Fruit fly (Drosophila melanogaster) whole organism, embryonic: Measurements from ENCODE around the gene CG5966.
A peak's percentile ranks its signal among the peaks of the same experiment; 100 is the strongest.

Experiments
- Ada2b ChIP-seq: fragments of 200-800 bp; sonication (Bioruptor generic); IDR thresholded peaks from 2 replicates; pipeline ENCODE4 v1.3.6; 2022; ENCODE audit warnings: missing biosample characterization, missing genetic modification characterization
- CG10959 ChIP-seq: fragments of 200-800 bp; sonication (Bioruptor generic); IDR thresholded peaks from 2 replicates; pipeline ENCODE4 v1.3.6; 2022; ENCODE audit warnings: missing biosample characterization, missing genetic modification characterization
- CG12391 ChIP-seq: fragments of 200-800 bp; sonication (Bioruptor generic); optimal IDR thresholded peaks from 3 replicates; lab custom pipeline; 2018; ENCODE audit warnings: missing biosample characterization, mild to moderate bottlenecking, missing genetic modification characterization, moderate library complexity
- CG12659 ChIP-seq: fragments of 200-800 bp; sonication (Bioruptor generic); optimal IDR thresholded peaks from 3 replicates; lab custom pipeline; 2017; ENCODE audit warnings: mild to moderate bottlenecking, missing biosample characterization, missing genetic modification reagents, missing genetic modification characterization
- CG12744 ChIP-seq: fragments of 200-800 bp; sonication (Bioruptor generic); optimal IDR thresholded peaks from 2 replicates; lab custom pipeline; 2016; ENCODE audit warnings: missing biosample characterization, missing genetic modification characterization
- CG13424 ChIP-seq: fragments of 200-800 bp; sonication (Bioruptor generic); optimal IDR thresholded peaks from 2 replicates; lab custom pipeline; 2019; ENCODE audit warnings: missing biosample characterization, mild to moderate bottlenecking, missing genetic modification characterization, moderate library complexity
- CG15601 ChIP-seq: fragments of 200-800 bp; sonication (Bioruptor generic); optimal IDR thresholded peaks from 3 replicates; lab custom pipeline; 2019; ENCODE audit warnings: missing biosample characterization, mild to moderate bottlenecking, missing genetic modification characterization, moderate library complexity
- CG15696 ChIP-seq: fragments of 200-800 bp; sonication (Bioruptor generic); optimal IDR thresholded peaks from 2 replicates; lab custom pipeline; 2019; ENCODE audit warnings: missing biosample characterization, mild to moderate bottlenecking, missing genetic modification characterization, moderate library complexity
- CG17328 ChIP-seq: fragments of 200-800 bp; sonication (Bioruptor generic); IDR thresholded peaks from 2 replicates; pipeline ENCODE4 v1.3.6; 2022; ENCODE audit warnings: missing biosample characterization, missing genetic modification characterization
- CG18011 ChIP-seq: fragments of 200-800 bp; sonication (Bioruptor generic); optimal IDR thresholded peaks from 2 replicates; lab custom pipeline; 2017; ENCODE audit warnings: missing biosample characterization, missing genetic modification characterization, mild to moderate bottlenecking, moderate library complexity, missing genotype
- CG2199 ChIP-seq: fragments of 200-800 bp; sonication (Bioruptor generic); IDR thresholded peaks from 3 replicates; pipeline ENCODE4 v1.3.6; 2022; ENCODE audit warnings: missing biosample characterization, missing genetic modification characterization
- CG2712 ChIP-seq: fragments of 200-800 bp; optimal IDR thresholded peaks from 3 replicates; lab custom pipeline; 2019; ENCODE audit warnings: missing biosample characterization, mild to moderate bottlenecking, missing genetic modification characterization, moderate library complexity
- CG30403 ChIP-seq: fragments of 200-800 bp; sonication (Bioruptor generic); optimal IDR thresholded peaks from 3 replicates; lab custom pipeline; 2016; ENCODE audit warnings: missing biosample characterization, missing genetic modification characterization
- CG3065 ChIP-seq: fragments of 200-800 bp; sonication (Bioruptor generic); optimal IDR thresholded peaks from 2 replicates; lab custom pipeline; 2016; ENCODE audit warnings: missing biosample characterization, missing genetic modification characterization
- CG4404 ChIP-seq: fragments of 200-800 bp; sonication (Bioruptor generic); IDR thresholded peaks from 2 replicates; pipeline ENCODE4 v1.3.6; 2022; ENCODE audit warnings: missing biosample characterization, missing genetic modification characterization
- CG6689 ChIP-seq: fragments of 200-800 bp; sonication (Bioruptor generic); IDR thresholded peaks from 2 replicates; pipeline ENCODE4 v1.3.6; 2022; ENCODE audit warnings: missing biosample characterization, missing genetic modification characterization
- CG8388 ChIP-seq: fragments of 200-800 bp; sonication (Bioruptor generic); optimal IDR thresholded peaks from 2 replicates; lab custom pipeline; 2019; ENCODE audit warnings: missing biosample characterization, mild to moderate bottlenecking, missing genetic modification characterization, moderate library complexity
- CG8924 ChIP-seq: fragments of 200-800 bp; optimal IDR thresholded peaks from 3 replicates; lab custom pipeline; 2019; ENCODE audit warnings: missing biosample characterization, mild to moderate bottlenecking, missing genetic modification characterization, moderate library complexity
- CG9727 ChIP-seq: fragments of 200-800 bp; sonication (Bioruptor generic); optimal IDR thresholded peaks from 3 replicates; lab custom pipeline; 2017; ENCODE audit warnings: missing biosample characterization, mild to moderate bottlenecking, missing genetic modification characterization
- Chrac-16 ChIP-seq: fragments of 200-800 bp; sonication (Bioruptor generic); optimal IDR thresholded peaks from 3 replicates; lab custom pipeline; 2016; ENCODE audit warnings: missing biosample characterization, missing genetic modification characterization
- D19A ChIP-seq: fragments of 200-800 bp; optimal IDR thresholded peaks from 3 replicates; lab custom pipeline; 2019; ENCODE audit warnings: missing biosample characterization, mild to moderate bottlenecking, missing genetic modification characterization, moderate library complexity
- GATAe ChIP-seq: fragments of 200-800 bp; sonication (Bioruptor generic); conservative IDR thresholded peaks from 2 replicates; pipeline ENCODE4 v1.3.6; 2022; ENCODE audit warnings: missing biosample characterization, missing genetic modification characterization
- H2.0 ChIP-seq: fragments of 200-800 bp; sonication (Bioruptor generic); IDR thresholded peaks from 2 replicates; pipeline ENCODE4 v1.3.6; 2022; ENCODE audit warnings: missing biosample characterization, missing genetic modification characterization
- HLH3B ChIP-seq: fragments of 200-800 bp; sonication (Bioruptor generic); IDR thresholded peaks from 2 replicates; pipeline ENCODE4 v1.3.6; 2022; ENCODE audit warnings: missing biosample characterization, missing genetic modification characterization
- Hsf ChIP-seq: fragments of 200-800 bp; sonication (Bioruptor generic); optimal IDR thresholded peaks from 3 replicates; lab custom pipeline; 2016; ENCODE audit warnings: missing biosample characterization, missing genetic modification characterization
- Kr ChIP-seq: fragments of 200-800 bp; sonication (Bioruptor generic); optimal IDR thresholded peaks from 2 replicates; lab custom pipeline; 2017; ENCODE audit warnings: missing biosample characterization, mild to moderate bottlenecking, missing genetic modification characterization
- NFAT ChIP-seq: fragments of 200-800 bp; sonication (Bioruptor generic); IDR thresholded peaks from 2 replicates; pipeline ENCODE4 v1.3.6; 2022; ENCODE audit warnings: missing biosample characterization, missing genetic modification characterization
- Ptx1 ChIP-seq: fragments of 200-800 bp; sonication (Bioruptor generic); IDR thresholded peaks from 2 replicates; pipeline ENCODE4 v1.3.6; 2022; ENCODE audit warnings: missing biosample characterization, missing genetic modification characterization
- Xbp1 ChIP-seq: fragments of 200-800 bp; sonication (Bioruptor generic); optimal IDR thresholded peaks from 3 replicates; lab custom pipeline; 2016; ENCODE audit warnings: missing biosample characterization, mild to moderate bottlenecking, missing genetic modification characterization
- Xrp1 ChIP-seq: fragments of 200-800 bp; sonication (Bioruptor generic); IDR thresholded peaks from 2 replicates; pipeline ENCODE4 v1.3.6; 2022; ENCODE audit warnings: missing biosample characterization, missing genetic modification characterization
- aop ChIP-seq: fragments of 200-800 bp; sonication (Bioruptor generic); IDR thresholded peaks from 2 replicates; pipeline ENCODE4 v1.3.6; 2022; ENCODE audit warnings: missing biosample characterization, missing genetic modification characterization
- ara ChIP-seq: fragments of 200-800 bp; sonication (Bioruptor generic); IDR thresholded peaks from 2 replicates; pipeline ENCODE4 v1.3.6; 2022; ENCODE audit warnings: missing biosample characterization, missing genetic modification characterization
- bsh ChIP-seq, 2 experiments: fragments of 200-800 bp; sonication (Bioruptor generic); optimal IDR thresholded peaks; 2 replicates each; lab custom pipeline; 2017 to 2018; ENCODE audit warnings: mild to moderate bottlenecking in 2 of 2, missing biosample characterization in 2 of 2, missing genetic modification characterization in 2 of 2, moderate library complexity in 1 of 2
- chm ChIP-seq: fragments of 200-800 bp; sonication (Bioruptor generic); IDR thresholded peaks from 2 replicates; pipeline ENCODE4 v1.3.6; 2022; ENCODE audit warnings: missing biosample characterization, missing genetic modification characterization
- dmrt99B ChIP-seq: fragments of 200-800 bp; sonication (Bioruptor generic); optimal IDR thresholded peaks from 2 replicates; lab custom pipeline; 2018; ENCODE audit warnings: missing biosample characterization, mild to moderate bottlenecking, missing genetic modification characterization, moderate library complexity
- gem ChIP-seq: fragments of 200-800 bp; sonication (Bioruptor generic); optimal IDR thresholded peaks from 2 replicates; lab custom pipeline; 2019; ENCODE audit warnings: missing biosample characterization, mild to moderate bottlenecking, missing genetic modification characterization, moderate library complexity
- gro ChIP-seq: fragments of 200-800 bp; sonication (Bioruptor generic); optimal IDR thresholded peaks from 2 replicates; lab custom pipeline; 2016; ENCODE audit warnings: missing biosample characterization, missing genetic modification characterization
- lola ChIP-seq, 3 experiments: fragments of >200 bp in 2 of 3; fragments of 200-800 bp in 1 of 3; sonication (Bioruptor generic) in 1 of 3; optimal IDR thresholded peaks; 2 replicates each; lab custom pipeline; 2017 to 2019; ENCODE audit warnings: missing biosample characterization in 3 of 3, missing genetic modification characterization in 3 of 3, mild to moderate bottlenecking in 1 of 3, moderate library complexity in 1 of 3
- nerfin-2 ChIP-seq: fragments of 200-800 bp; sonication (Bioruptor generic); IDR thresholded peaks from 2 replicates; pipeline ENCODE4 v1.3.6; 2022; ENCODE audit warnings: missing biosample characterization, missing genetic modification characterization; ENCODE audit not compliant: partially characterized antibody
- nmo ChIP-seq: fragments of 200-800 bp; sonication (Bioruptor generic); optimal IDR thresholded peaks from 2 replicates; lab custom pipeline; 2018; ENCODE audit warnings: missing biosample characterization, mild to moderate bottlenecking, missing genetic modification characterization, moderate library complexity
- prd ChIP-seq, 3 experiments: fragments of >200 bp in 2 of 3; fragments of 200-800 bp in 1 of 3; sonication (Bioruptor generic) in 1 of 3; optimal IDR thresholded peaks in 2 of 3; IDR thresholded peaks in 1 of 3; 2 replicates in 2 of 3; 3 replicates in 1 of 3; pipeline versions ENCODE4 v1.3.6 to Lab custom; 2017 to 2022; ENCODE audit warnings: missing biosample characterization in 1 of 3, missing genetic modification characterization in 1 of 3
- ranshi ChIP-seq: fragments of 200-800 bp; sonication (Bioruptor generic); IDR thresholded peaks from 2 replicates; pipeline ENCODE4 v1.3.6; 2022; ENCODE audit warnings: missing biosample characterization, missing genetic modification characterization
- sd ChIP-seq: fragments of 200-800 bp; sonication (Bioruptor generic); optimal IDR thresholded peaks from 3 replicates; lab custom pipeline; 2018; ENCODE audit warnings: missing biosample characterization, mild to moderate bottlenecking, missing genetic modification characterization, moderate library complexity
- sim ChIP-seq: fragments of 200-800 bp; sonication (Bioruptor generic); IDR thresholded peaks from 2 replicates; pipeline ENCODE4 v1.3.6; 2022; ENCODE audit warnings: missing biosample characterization, missing genetic modification characterization
- sisA ChIP-seq: fragments of 200-800 bp; sonication (Bioruptor generic); IDR thresholded peaks from 2 replicates; pipeline ENCODE4 v1.3.6; 2022; ENCODE audit warnings: missing biosample characterization, missing genetic modification characterization
- ssp ChIP-seq: fragments of 200-800 bp; sonication (Bioruptor generic); IDR thresholded peaks from 2 replicates; pipeline ENCODE4 v1.3.6; 2022; ENCODE audit warnings: missing biosample characterization, missing genetic modification characterization
- tap ChIP-seq: fragments of 200-800 bp; optimal IDR thresholded peaks from 3 replicates; lab custom pipeline; 2019; ENCODE audit warnings: missing biosample characterization, mild to moderate bottlenecking, missing genetic modification characterization, moderate library complexity
- zfh1 ChIP-seq: fragments of 200-800 bp; sonication (Bioruptor generic); IDR thresholded peaks from 3 replicates; pipeline ENCODE4 v1.3.6; 2022; ENCODE audit warnings: missing biosample characterization, missing genetic modification characterization

CG5966 gene

DNA sequence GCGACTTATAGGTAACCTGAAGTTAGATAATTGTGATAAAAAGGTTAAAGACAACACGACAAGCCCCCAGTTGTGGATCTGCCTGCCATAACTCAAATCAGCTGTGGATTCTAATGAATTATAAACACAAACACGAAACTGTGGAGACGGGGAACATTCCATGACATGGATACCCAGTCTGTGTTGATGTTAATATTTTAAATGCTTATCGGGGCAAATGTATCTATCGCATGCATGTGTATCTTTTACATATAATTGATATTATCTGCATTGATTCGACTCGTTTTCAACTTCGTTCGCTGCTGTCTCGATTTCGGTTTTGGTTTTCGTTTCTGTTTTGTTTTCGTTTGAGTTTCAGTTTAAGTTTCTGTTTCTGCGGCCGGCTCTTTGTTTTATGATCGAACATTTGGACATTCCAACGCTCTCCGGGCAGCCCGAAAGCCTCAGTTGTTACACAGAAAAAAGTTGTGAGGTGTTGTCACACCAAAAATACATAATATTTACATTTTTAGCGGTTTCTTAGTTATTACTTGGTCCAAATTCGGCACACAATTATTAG, 4.3 kb downstream of the CG5966 start (continued):
- TF ChIP-seq Ada2b, result no peak
- TF ChIP-seq tap, result no peak
- TF ChIP-seq sd, result peak; percentile 82
- TF ChIP-seq NFAT, result no peak
- TF ChIP-seq CG2199 (GFP tag; lab: Robert Waterston, UW), result 0 out of 3 replicates have a peak, but pooled peaks have one; percentile 60
- TF ChIP-seq CG12659 (GFP tag; lab: Kevin White, UChicago), result no peak
- TF ChIP-seq, all 482 proteins: peak for 14

DNA sequence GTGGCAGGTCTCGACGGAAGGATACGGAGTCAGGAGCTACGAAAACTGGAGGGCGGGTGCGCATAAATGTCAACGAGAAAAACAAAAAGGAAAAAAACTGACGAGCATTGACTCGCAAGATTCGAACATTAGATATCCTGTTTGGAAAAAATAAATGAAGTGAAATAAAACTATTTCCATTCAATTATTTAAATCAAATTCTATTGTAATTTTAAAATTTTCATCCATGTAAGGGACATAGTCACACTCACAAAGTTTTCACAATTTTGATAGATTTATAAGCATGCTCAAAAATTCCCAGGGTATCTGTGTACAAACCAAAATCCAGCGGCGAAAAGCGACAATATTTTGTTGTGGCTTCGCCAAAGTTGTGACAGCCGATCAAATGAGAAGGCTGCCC, 7.4 kb downstream of the CG5966 start:
- TF ChIP-seq CG10959 (GFP tag; lab: Robert Waterston, UW), result peak; percentile 57; the same call in 1 of the 2 replicates
- TF ChIP-seq CG15601, result peak; percentile 13
- peak; percentile 39; the same call in 1 of the 2 replicates for TF ChIP-seq HLH3B (GFP tag; lab: Robert Waterston, UW)
- peak; percentile 26 for TF ChIP-seq D19A (tag; lab: Kevin White, UChicago)
- TF ChIP-seq lola (GFP tag; optimal IDR thresholded peaks at IDR 0.05; lab: Kevin White, UChicago), result peak in 1 of 3 experiments; percentile 27
- TF ChIP-seq CG15696 (tag; lab: Kevin White, UChicago), result peak; percentile 8
- peak; percentile 14; the same call in 1 of the 2 replicates for TF ChIP-seq ara (GFP tag; lab: Robert Waterston, UW)
- no peak for TF ChIP-seq Kr
- peak; percentile 27 for TF ChIP-seq CG30403
- TF ChIP-seq ssp (GFP tag; lab: Robert Waterston, UW), result no peak
- 0 out of 2 replicates have a peak, but pooled peaks have one; percentile 22 for TF ChIP-seq ranshi (GFP tag; lab: Robert Waterston, UW)
- TF ChIP-seq Xrp1 (GFP tag; lab: Robert Waterston, UW), result peak; percentile 60; the same call in 1 of the 2 replicates
- peak; percentile 10 for TF ChIP-seq CG3065 (GFP tag; lab: Kevin White, UChicago)
- peak; percentile 46; the same call in 1 of the 3 replicates for TF ChIP-seq zfh1 (GFP tag; lab: Robert Waterston, UW)
- peak; percentile 43; the same call in 1 of the 2 replicates for TF ChIP-seq sim (GFP tag; lab: Robert Waterston, UW)
- TF ChIP-seq CG8924 (tag; lab: Kevin White, UChicago), result peak; percentile 35
- peak; percentile 16 for TF ChIP-seq Chrac-16 (GFP tag; lab: Kevin White, UChicago)
- TF ChIP-seq nmo, result peak; percentile 38
- peak in 1 of 2 experiments; percentile 54 for TF ChIP-seq bsh (GFP tag; optimal IDR thresholded peaks at IDR 0.05; lab: Kevin White, UChicago)
- TF ChIP-seq CG13424 (tag; lab: Kevin White, UChicago), result peak; percentile 8
- TF ChIP-seq CG4404 (GFP tag; lab: Robert Waterston, UW), result peak; percentile 45; the same call in 1 of the 2 replicates
- TF ChIP-seq CG8388 (GFP tag; lab: Kevin White, UChicago), result peak; percentile 31
- TF ChIP-seq CG18011 (GFP tag; lab: Kevin White, UChicago), result no peak
- no peak for TF ChIP-seq chm
- peak; percentile 51 for TF ChIP-seq CG9727 (GFP tag; lab: Kevin White, UChicago)
- TF ChIP-seq H2.0 (GFP tag; lab: Robert Waterston, UW), result peak; percentile 48; the same call in 1 of the 2 replicates
- peak; percentile 26; the same call in 1 of the 2 replicates for TF ChIP-seq Ptx1 (GFP tag; lab: Robert Waterston, UW)
- TF ChIP-seq dmrt99B, result peak; percentile 34
- TF ChIP-seq nerfin-2, result no peak
- TF ChIP-seq prd (optimal IDR thresholded peaks at IDR 0.05; lab: Kevin White, UChicago), result no peak
- peak; percentile 73 for TF ChIP-seq prd (GFP tag; IDR thresholded peaks at IDR 0.05; lab: Robert Waterston, UW)
- TF ChIP-seq Hsf, result peak; percentile 29
- no peak for TF ChIP-seq gro (GFP tag; lab: Kevin White, UChicago)
- 0 out of 2 replicates have a peak, but pooled peaks have one; percentile 17 for TF ChIP-seq CG6689 (GFP tag; lab: Robert Waterston, UW)
- no peak for TF ChIP-seq GATAe
- peak; percentile 61; the same call in 1 of the 2 replicates for TF ChIP-seq CG17328 (GFP tag; lab: Robert Waterston, UW)
- TF ChIP-seq sisA, result peak; percentile 35; the same call in 1 of the 2 replicates
- peak; percentile 30 for TF ChIP-seq Xbp1 (GFP tag; lab: Kevin White, UChicago)
- TF ChIP-seq aop (GFP tag; lab: Robert Waterston, UW), result no peak
- peak; percentile 65 for TF ChIP-seq gem (tag; lab: Kevin White, UChicago)
- peak; percentile 51 for TF ChIP-seq CG2712 (tag; lab: Kevin White, UChicago)
- TF ChIP-seq CG12744, result no peak
- peak; percentile 39 for TF ChIP-seq CG12391 (tag; lab: Kevin White, UChicago)
